Fruit fly (Drosophila melanogaster) whole organism, adult: ENCODE data around the gene BtbVII.

ENCODE experiments used
- CG11617 ChIP-seq: fragments of 200-800 bp; sonication (Bioruptor generic); optimal IDR thresholded peaks from 2 replicates; lab custom pipeline; 2017; ENCODE audit warnings: mild to moderate bottlenecking, missing biosample characterization, missing genetic modification reagents, missing genetic modification characterization
- CG12768 ChIP-seq: fragments of 200-800 bp; sonication (Bioruptor generic); optimal IDR thresholded peaks from 2 replicates; lab custom pipeline; 2017; ENCODE audit warnings: missing biosample characterization, missing genetic modification characterization, mild to moderate bottlenecking, moderate library complexity, missing genetic modification reagents
- CG14711 ChIP-seq: fragments of 200-800 bp; sonication (Bioruptor generic); optimal IDR thresholded peaks from 2 replicates; lab custom pipeline; 2018; ENCODE audit warnings: missing biosample characterization, mild to moderate bottlenecking, missing genetic modification characterization, moderate library complexity
- CG1620 ChIP-seq: fragments of 200-800 bp; sonication (Bioruptor generic); optimal IDR thresholded peaks from 2 replicates; lab custom pipeline; 2016; ENCODE audit warnings: missing biosample characterization, missing genetic modification characterization
- CG33017 ChIP-seq: fragments of 200-800 bp; sonication (Bioruptor generic); optimal IDR thresholded peaks from 2 replicates; lab custom pipeline; 2018; ENCODE audit warnings: missing biosample characterization, mild to moderate bottlenecking, missing genetic modification characterization, moderate library complexity
- CG5204 ChIP-seq: fragments of 200-800 bp; sonication (Bioruptor generic); optimal IDR thresholded peaks from 2 replicates; lab custom pipeline; 2016; ENCODE audit warnings: missing biosample characterization, missing genetic modification characterization
- CG7045 ChIP-seq: fragments of 200-800 bp; sonication (Bioruptor generic); optimal IDR thresholded peaks from 2 replicates; lab custom pipeline; 2017; ENCODE audit warnings: missing biosample characterization, mild to moderate bottlenecking, missing genetic modification characterization
- CG7101 ChIP-seq: fragments of 200-800 bp; sonication (Bioruptor generic); optimal IDR thresholded peaks from 2 replicates; lab custom pipeline; 2018; ENCODE audit warnings: missing biosample characterization, mild to moderate bottlenecking, missing genetic modification characterization, moderate library complexity
- Clk ChIP-seq: fragments of 200-800 bp; sonication (Bioruptor generic); optimal IDR thresholded peaks from 2 replicates; lab custom pipeline; 2017; ENCODE audit warnings: missing biosample characterization, missing genetic modification characterization
- Crg-1 ChIP-seq: fragments of 200-800 bp; sonication (Bioruptor generic); optimal IDR thresholded peaks from 2 replicates; lab custom pipeline; 2016; ENCODE audit warnings: missing biosample characterization, missing genetic modification characterization
- Hr96 ChIP-seq: fragments of 200-800 bp; sonication (Bioruptor generic); optimal IDR thresholded peaks from 2 replicates; lab custom pipeline; 2016; ENCODE audit warnings: missing biosample characterization, missing genetic modification characterization
- Mnt ChIP-seq: fragments of 200-800 bp; sonication (Bioruptor generic); optimal IDR thresholded peaks from 2 replicates; lab custom pipeline; 2016; ENCODE audit warnings: missing biosample characterization, mild to moderate bottlenecking, missing genetic modification characterization
- bab1 ChIP-seq: fragments of 200-800 bp; sonication (Bioruptor generic); optimal IDR thresholded peaks from 3 replicates; lab custom pipeline; 2019; ENCODE audit warnings: missing biosample characterization, mild to moderate bottlenecking, missing genetic modification characterization, moderate library complexity
- cic ChIP-seq: fragments of 200-800 bp; sonication (Bioruptor generic); optimal IDR thresholded peaks from 2 replicates; lab custom pipeline; 2017; ENCODE audit warnings: missing biosample characterization, mild to moderate bottlenecking, missing genetic modification characterization, moderate library complexity
- cnc ChIP-seq, 2 experiments: fragments of >200 bp; optimal IDR thresholded peaks; 2 replicates each; lab custom pipeline; 2017
- kay ChIP-seq: fragments of 200-800 bp; sonication (Bioruptor generic); peaks from one replicate; lab custom pipeline; 2016; ENCODE audit warnings: missing biosample characterization, missing genetic modification characterization, borderline replicate concordance
- ovo ChIP-seq: fragments of 200-800 bp; sonication (Bioruptor generic); optimal IDR thresholded peaks from 2 replicates; lab custom pipeline; 2016; ENCODE audit warnings: missing biosample characterization, missing genetic modification characterization
- pad ChIP-seq: fragments of 200-800 bp; sonication (Bioruptor generic); optimal IDR thresholded peaks from 3 replicates; lab custom pipeline; 2017; ENCODE audit warnings: missing biosample characterization, missing genetic modification characterization, mild to moderate bottlenecking, moderate library complexity, missing genetic modification reagents
- tj ChIP-seq: fragments of 200-800 bp; sonication (Bioruptor generic); optimal IDR thresholded peaks from 3 replicates; lab custom pipeline; 2017; ENCODE audit warnings: missing biosample characterization, mild to moderate bottlenecking, missing genetic modification characterization, moderate library complexity
- toe ChIP-seq: fragments of 200-800 bp; sonication (Bioruptor generic); optimal IDR thresholded peaks from 2 replicates; lab custom pipeline; 2016; ENCODE audit warnings: missing biosample characterization, missing genetic modification characterization

Gene BtbVII

dm6 chr3L:3114367-3114766 lies 34.1 kb upstream of the BtbVII start, which contains the start of gene CG45067:
Gene CG45067 (minus strand): TSS chr3L:3114467.
- no peak for TF ChIP-seq CG11617
- no peak for TF ChIP-seq toe (GFP tag; lab: Kevin White, UChicago)
- TF ChIP-seq CG33017 (tag; lab: Kevin White, UChicago) = no peak
- no peak for TF ChIP-seq CG7101
- TF ChIP-seq ovo (GFP tag; lab: Kevin White, UChicago) = no peak
- TF ChIP-seq Crg-1 = no peak
- TF ChIP-seq cic (GFP tag; lab: Kevin White, UChicago) = no peak
- no peak for TF ChIP-seq Mnt
- TF ChIP-seq CG7045 (GFP tag; lab: Kevin White, UChicago) = no peak
- no peak for TF ChIP-seq tj (GFP tag; lab: Kevin White, UChicago)
- TF ChIP-seq CG5204 (GFP tag; lab: Kevin White, UChicago) = no peak

- TF ChIP-seq kay (GFP tag; lab: Kevin White, UChicago) (peak; percentile 91), CG7045 (GFP tag; lab: Kevin White, UChicago) (no peak)
These were observed 26.5 kb upstream of the BtbVII start for dm6 chr3L:3121769-3122432.

DNA sequence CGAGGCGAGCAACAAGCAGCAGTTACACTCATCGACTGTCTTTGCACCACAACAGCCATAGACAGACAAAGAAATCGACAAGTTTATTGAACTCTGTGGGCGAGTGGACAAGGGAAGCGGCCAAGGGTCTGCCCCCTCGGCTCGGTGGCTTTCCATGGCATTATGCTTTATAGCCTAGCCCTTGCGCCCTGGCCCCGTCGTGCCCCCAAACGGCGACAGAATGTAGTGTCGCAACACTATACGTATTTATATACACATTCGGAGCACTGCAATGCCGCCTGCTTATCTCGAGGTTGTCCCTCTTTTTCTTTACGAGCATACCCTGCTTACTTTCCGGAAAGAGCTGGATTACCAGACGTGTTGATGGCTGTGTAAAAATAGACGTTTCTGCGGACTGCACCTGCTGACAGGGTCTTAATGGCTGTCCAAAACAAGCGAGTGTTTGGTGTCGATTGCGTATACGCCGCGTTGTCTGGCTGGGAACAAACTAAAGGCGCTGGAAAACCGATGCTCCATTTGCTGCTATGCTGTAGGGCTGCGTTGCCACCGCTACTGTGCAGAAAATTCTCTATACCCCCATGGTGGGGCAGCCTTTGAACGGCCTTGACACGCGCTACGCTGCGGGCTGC lies 25.6 kb upstream of the BtbVII start:
- TF ChIP-seq Hr96 (GFP tag; lab: Kevin White, UChicago) = no peak
- TF ChIP-seq CG5204 (GFP tag; lab: Kevin White, UChicago) = no peak
- no peak for TF ChIP-seq CG7101
- TF ChIP-seq CG33017 (tag; lab: Kevin White, UChicago) = no peak
- no peak for TF ChIP-seq kay (GFP tag; lab: Kevin White, UChicago)
- TF ChIP-seq CG7045 (GFP tag; lab: Kevin White, UChicago) = no peak
- TF ChIP-seq CG14711 (tag; lab: Kevin White, UChicago) = no peak
- no peak for TF ChIP-seq pad (GFP tag; lab: Kevin White, UChicago)
- TF ChIP-seq CG11617 = no peak
- no peak for TF ChIP-seq Crg-1
- no peak for TF ChIP-seq cnc (optimal IDR thresholded peaks at IDR 0.05; lab: Kevin White, UChicago)
- no peak for TF ChIP-seq CG1620
- TF ChIP-seq cic (GFP tag; lab: Kevin White, UChicago) = no peak
- no peak for TF ChIP-seq tj (GFP tag; lab: Kevin White, UChicago)
- TF ChIP-seq CG12768 (GFP tag; lab: Kevin White, UChicago) = no peak
- TF ChIP-seq ovo (GFP tag; lab: Kevin White, UChicago) = no peak
- TF ChIP-seq Mnt = no peak

- TF ChIP-seq CG33017 (tag; lab: Kevin White, UChicago) = no peak
- TF ChIP-seq CG11617 = no peak
- no peak for TF ChIP-seq Clk
- no peak for TF ChIP-seq cnc (optimal IDR thresholded peaks at IDR 0.05; lab: Kevin White, UChicago)
- TF ChIP-seq tj (GFP tag; lab: Kevin White, UChicago) = peak; percentile 96
- no peak for TF ChIP-seq Hr96 (GFP tag; lab: Kevin White, UChicago)
- TF ChIP-seq CG5204 (GFP tag; lab: Kevin White, UChicago) = no peak
- TF ChIP-seq cic (GFP tag; lab: Kevin White, UChicago) = peak; percentile 4
- no peak for TF ChIP-seq ovo (GFP tag; lab: Kevin White, UChicago)
- TF ChIP-seq CG1620 = no peak
These were observed 23.9 kb upstream of the BtbVII start for dm6 chr3L:3124519-3124918.

- TF ChIP-seq CG7101 = no peak
- no peak for TF ChIP-seq CG11617
- no peak for TF ChIP-seq cnc (optimal IDR thresholded peaks at IDR 0.05; lab: Kevin White, UChicago)
- no peak for TF ChIP-seq CG1620
- TF ChIP-seq CG14711 (tag; lab: Kevin White, UChicago) = no peak
- no peak for TF ChIP-seq bab1 (GFP tag; lab: Kevin White, UChicago)
- TF ChIP-seq Crg-1 = no peak
- TF ChIP-seq CG12768 (GFP tag; lab: Kevin White, UChicago) = no peak
- TF ChIP-seq pad (GFP tag; lab: Kevin White, UChicago) = no peak
These were observed 23.4 kb upstream of the BtbVII start for dm6 chr3L:3124939-3125648.

dm6 chr3L:3125649-3126130 lies 22.8 kb upstream of the BtbVII start:
- TF ChIP-seq CG14711 (tag; lab: Kevin White, UChicago) = no peak
- TF ChIP-seq tj (GFP tag; lab: Kevin White, UChicago) = peak; percentile 55
- peak; percentile 60 for TF ChIP-seq kay (GFP tag; lab: Kevin White, UChicago)
- no peak for TF ChIP-seq CG12768 (GFP tag; lab: Kevin White, UChicago)
- no peak for TF ChIP-seq Mnt
